Worm (Caenorhabditis elegans) whole organism, L4 larva: Measurements from ENCODE around the gene srj-24.
A peak's percentile ranks its signal among the peaks of the same experiment; 100 is the strongest.

Experiments
- F37D6.2 ChIP-seq: sonication (generic microtip); optimal IDR thresholded peaks from 2 replicates; lab custom pipeline; 2016; ENCODE audit warnings: mild to moderate bottlenecking, missing genetic modification characterization, missing compliant biosample characterization
- F49E8.2 ChIP-seq: sonication (generic microtip); optimal IDR thresholded peaks from 2 replicates; lab custom pipeline; 2016; ENCODE audit warnings: missing compliant biosample characterization, mild to moderate bottlenecking, missing genetic modification characterization, borderline replicate concordance
- T20F7.1 ChIP-seq: fragments of 200-800 bp; sonication (Bioruptor generic); optimal IDR thresholded peaks from 2 replicates; lab custom pipeline; 2018; ENCODE audit warnings: mild to moderate bottlenecking, missing genetic modification characterization, missing compliant biosample characterization
- T26A8.4 ChIP-seq: fragments of 200-800 bp; sonication (Bioruptor generic); IDR thresholded peaks from 2 replicates; pipeline ENCODE4 v1.3.6; 2022; ENCODE audit warnings: missing genetic modification characterization, missing compliant biosample characterization
- ZK546.5 ChIP-seq, 2 experiments: sonication (generic microtip); optimal IDR thresholded peaks; 2 replicates each; lab custom pipeline; 2017; ENCODE audit warnings: missing biosample characterization in 2 of 2, missing genetic modification characterization in 2 of 2
- ama-1 ChIP-seq: fragments of 150-350 bp; optimal IDR thresholded peaks from 2 replicates; lab custom pipeline; 2014; ENCODE audit warnings: inconsistent platforms, mixed read lengths
- arid-1 ChIP-seq: fragments of 200-800 bp; sonication (Bioruptor generic); conservative IDR thresholded peaks from 2 replicates; pipeline ENCODE4 v1.3.6; 2022; ENCODE audit warnings: missing genetic modification reagents, missing genetic modification characterization, missing compliant biosample characterization
- ceh-20 ChIP-seq: fragments of 200-800 bp; sonication (Bioruptor generic); IDR thresholded peaks from 2 replicates; pipeline ENCODE4 v1.3.6; 2022; ENCODE audit warnings: missing genetic modification reagents, missing genetic modification characterization, missing compliant biosample characterization
- ceh-62 ChIP-seq: sonication (generic microtip); optimal IDR thresholded peaks from 2 replicates; lab custom pipeline; 2017; ENCODE audit warnings: missing biosample characterization, missing genetic modification characterization
- ces-1 ChIP-seq: fragments of 150-350 bp; sonication (generic microtip); optimal IDR thresholded peaks from 4 replicates; lab custom pipeline; 2014; ENCODE audit warnings: missing biosample characterization, missing genetic modification reagents, missing genetic modification characterization
- cey-2 ChIP-seq: sonication (generic microtip); optimal IDR thresholded peaks from 3 replicates; lab custom pipeline; 2017; ENCODE audit warnings: missing genetic modification characterization, mild to moderate bottlenecking, missing compliant biosample characterization, antibody characterized with exemption, borderline replicate concordance; ENCODE audit not compliant: insufficient read depth
- ctbp-1 ChIP-seq: fragments of 200-800 bp; sonication (Bioruptor generic); IDR thresholded peaks from 2 replicates; pipeline ENCODE4 v1.3.6; 2022; ENCODE audit warnings: missing genetic modification reagents, missing genetic modification characterization, missing compliant biosample characterization
- daf-16 ChIP-seq, 3 experiments: sonication (generic microtip); optimal IDR thresholded peaks; 2 replicates each; lab custom pipeline; 2016 to 2017; ENCODE audit warnings: missing genetic modification characterization in 3 of 3, missing genetic modification reagents in 3 of 3, mild to moderate bottlenecking in 2 of 3, missing compliant biosample characterization in 2 of 3, missing biosample characterization in 1 of 3, moderate library complexity in 1 of 3
- daf-19 ChIP-seq: fragments of 200-800 bp; sonication (Bioruptor generic); conservative IDR thresholded peaks from 2 replicates; pipeline ENCODE4 v1.3.6; 2022; ENCODE audit warnings: missing genetic modification characterization, missing compliant biosample characterization
- daf-8 ChIP-seq: fragments of 200-800 bp; sonication (Bioruptor generic); IDR thresholded peaks from 2 replicates; pipeline ENCODE4 v1.3.6; 2022; ENCODE audit warnings: missing genetic modification characterization, missing compliant biosample characterization
- dpl-1 ChIP-seq: fragments of 150-350 bp; optimal IDR thresholded peaks from 2 replicates; lab custom pipeline; 2014; ENCODE audit warnings: missing biosample characterization, missing genetic modification reagents, missing genetic modification characterization
- dve-1 ChIP-seq: sonication (generic microtip); optimal IDR thresholded peaks from 2 replicates; lab custom pipeline; 2017; ENCODE audit warnings: antibody characterized with exemption, mild to moderate bottlenecking, missing genetic modification characterization, missing compliant biosample characterization; ENCODE audit not compliant: insufficient read depth
- egl-27 ChIP-seq: sonication (generic microtip); optimal IDR thresholded peaks from 3 replicates; lab custom pipeline; 2017; ENCODE audit warnings: missing biosample characterization, missing genetic modification reagents, missing genetic modification characterization
- fos-1 ChIP-seq: fragments of 150-350 bp; optimal IDR thresholded peaks from 2 replicates; lab custom pipeline; 2014; ENCODE audit warnings: missing biosample characterization, missing genetic modification characterization
- hlh-11 ChIP-seq: fragments of 200-800 bp; sonication (Bioruptor generic); optimal IDR thresholded peaks from 2 replicates; lab custom pipeline; 2018; ENCODE audit warnings: mild to moderate bottlenecking, missing genetic modification characterization, missing compliant biosample characterization
- hmg-1.1 ChIP-seq: fragments of 200-800 bp; sonication (Bioruptor generic); IDR thresholded peaks from 2 replicates; pipeline ENCODE4 v1.3.6; 2022; ENCODE audit warnings: missing genetic modification reagents, missing genetic modification characterization, missing compliant biosample characterization
- jun-1 ChIP-seq: fragments of 150-350 bp; optimal IDR thresholded peaks from 2 replicates; lab custom pipeline; 2014; ENCODE audit warnings: missing biosample characterization, missing genetic modification reagents, missing genetic modification characterization
- lim-7 ChIP-seq: fragments of 200-800 bp; sonication (Bioruptor generic); IDR thresholded peaks from 2 replicates; pipeline ENCODE4 v1.3.6; 2022; ENCODE audit warnings: missing genetic modification characterization, missing compliant biosample characterization
- lin-1 ChIP-seq: fragments of 200-800 bp; sonication (Bioruptor generic); IDR thresholded peaks from 2 replicates; pipeline ENCODE4 v1.3.6; 2022; ENCODE audit warnings: missing genetic modification reagents, missing genetic modification characterization, missing compliant biosample characterization
- lin-13 ChIP-seq: fragments of 150-350 bp; optimal IDR thresholded peaks from 2 replicates; lab custom pipeline; 2014; ENCODE audit warnings: missing biosample characterization, missing genetic modification reagents, missing genetic modification characterization
- lin-15B ChIP-seq: fragments of 150-350 bp; sonication (generic microtip); optimal IDR thresholded peaks from 3 replicates; lab custom pipeline; 2014; ENCODE audit warnings: missing biosample characterization, missing genetic modification characterization
- lin-29 ChIP-seq: fragments of 200-800 bp; sonication (Bioruptor generic); IDR thresholded peaks from 2 replicates; pipeline ENCODE4 v1.3.6; 2022; ENCODE audit warnings: missing genetic modification reagents, missing genetic modification characterization, missing compliant biosample characterization
- lin-39 ChIP-seq: fragments of 150-350 bp; optimal IDR thresholded peaks from 2 replicates; lab custom pipeline; 2014; ENCODE audit warnings: missing biosample characterization, missing genetic modification reagents, missing genetic modification characterization
- lsy-2 ChIP-seq, 2 experiments: fragments of 150-350 bp in 1 of 2; sonication (generic microtip) in 1 of 2; optimal IDR thresholded peaks; 2 replicates each; lab custom pipeline; 2014 to 2017; ENCODE audit warnings: missing biosample characterization in 2 of 2, missing genetic modification characterization in 2 of 2
- mdt-29 ChIP-seq: fragments of 200-800 bp; sonication (Bioruptor generic); IDR thresholded peaks from 2 replicates; pipeline ENCODE4 v1.3.6; 2022; ENCODE audit warnings: missing genetic modification reagents, missing genetic modification characterization, missing compliant biosample characterization
- mxl-2 ChIP-seq: fragments of 200-800 bp; sonication (Bioruptor generic); conservative IDR thresholded peaks from 2 replicates; pipeline ENCODE4 v1.3.6; 2022; ENCODE audit warnings: missing genetic modification reagents, missing genetic modification characterization, missing compliant biosample characterization
- nhr-102 ChIP-seq: sonication (generic microtip); optimal IDR thresholded peaks from 2 replicates; lab custom pipeline; 2016; ENCODE audit warnings: mild to moderate bottlenecking, missing genetic modification characterization, moderate library complexity, missing compliant biosample characterization
- nhr-11 ChIP-seq: fragments of 150-350 bp; optimal IDR thresholded peaks from 2 replicates; lab custom pipeline; 2014; ENCODE audit warnings: missing biosample characterization, missing genetic modification characterization
- nhr-25 ChIP-seq: sonication (generic microtip); optimal IDR thresholded peaks from 2 replicates; lab custom pipeline; 2017; ENCODE audit warnings: missing genetic modification characterization, mild to moderate bottlenecking, missing compliant biosample characterization, antibody characterized with exemption, moderate library complexity, borderline replicate concordance; ENCODE audit not compliant: insufficient read depth
- nhr-28 ChIP-seq: fragments of 150-350 bp; optimal IDR thresholded peaks from 2 replicates; lab custom pipeline; 2014; ENCODE audit warnings: missing biosample characterization, missing genetic modification characterization
- nhr-41 ChIP-seq: fragments of 200-800 bp; sonication (Bioruptor generic); IDR thresholded peaks from 2 replicates; pipeline ENCODE4 v1.3.6; 2022; ENCODE audit warnings: missing genetic modification reagents, missing genetic modification characterization, missing compliant biosample characterization
- nhr-42 ChIP-seq: fragments of 200-800 bp; sonication (Bioruptor generic); IDR thresholded peaks from 2 replicates; pipeline ENCODE4 v1.3.6; 2022; ENCODE audit warnings: missing genetic modification characterization, missing compliant biosample characterization
- nhr-6 ChIP-seq: fragments of 150-350 bp; optimal IDR thresholded peaks from 2 replicates; lab custom pipeline; 2014; ENCODE audit warnings: missing biosample characterization, missing genetic modification characterization
- pha-4 ChIP-seq, 2 experiments: fragments of 150-350 bp in 1 of 2; fragments of 200-800 bp in 1 of 2; sonication (Bioruptor generic) in 1 of 2; IDR thresholded peaks in 1 of 2; optimal IDR thresholded peaks in 1 of 2; 2 replicates each; pipeline versions ENCODE4 v1.3.6 to Lab custom; 2014 to 2022; ENCODE audit warnings: missing genetic modification characterization in 2 of 2, missing genetic modification reagents in 2 of 2, missing biosample characterization in 1 of 2, missing compliant biosample characterization in 1 of 2
- rbr-2 ChIP-seq: sonication (generic microtip); optimal IDR thresholded peaks from 2 replicates; lab custom pipeline; 2016; ENCODE audit warnings: missing genotype, missing genetic modification characterization, missing compliant biosample characterization
- saeg-2 ChIP-seq: fragments of 200-800 bp; sonication (Bioruptor generic); IDR thresholded peaks from 2 replicates; pipeline ENCODE4 v1.3.6; 2022; ENCODE audit warnings: missing genetic modification reagents, missing genetic modification characterization, missing compliant biosample characterization
- set-16 ChIP-seq: fragments of 200-800 bp; sonication (Bioruptor generic); IDR thresholded peaks from 2 replicates; pipeline ENCODE4 v1.3.6; 2022; ENCODE audit warnings: missing genetic modification reagents, missing genetic modification characterization, missing compliant biosample characterization
- unc-130 ChIP-seq: sonication (generic microtip); optimal IDR thresholded peaks from 2 replicates; lab custom pipeline; 2016; ENCODE audit warnings: missing genetic modification reagents, missing genetic modification characterization, missing compliant biosample characterization
- unc-62 ChIP-seq, 3 experiments: fragments of 150-350 bp in 1 of 3; sonication (generic microtip); optimal IDR thresholded peaks in 2 of 3; peaks in 1 of 3; 1 replicate in 1 of 3; 2 replicates in 2 of 3; lab custom pipeline; 2014 to 2017; ENCODE audit warnings: missing biosample characterization in 3 of 3, missing genetic modification characterization in 3 of 3, missing genetic modification reagents in 3 of 3, missing genotype in 1 of 3
- zfp-3 ChIP-seq: fragments of 200-800 bp; sonication (Bioruptor generic); conservative IDR thresholded peaks from 2 replicates; pipeline ENCODE4 v1.3.6; 2022; ENCODE audit warnings: missing genetic modification reagents, missing genetic modification characterization, missing compliant biosample characterization
- zip-2 ChIP-seq: fragments of 150-350 bp; optimal IDR thresholded peaks from 2 replicates; lab custom pipeline; 2014; ENCODE audit warnings: missing biosample characterization, missing genetic modification characterization

Gene srj-24

ce11 chrV:777285-777684, 38.6 kb upstream of the srj-24 start, which contains the start of gene R09E12.9 (continued):
- TF ChIP-seq lin-15B (tag; lab: Kevin White, UChicago) = no peak
- TF ChIP-seq T20F7.1 (GFP tag; lab: Kevin White, UChicago) = no peak
- no peak for TF ChIP-seq egl-27 (tag; lab: Kevin White, UChicago)
- peak; percentile 100 for TF ChIP-seq nhr-28 (tag; lab: Kevin White, UChicago)
- TF ChIP-seq lim-7 (GFP tag; lab: Robert Waterston, UW) = no peak
- TF ChIP-seq nhr-42 (GFP tag; lab: Robert Waterston, UW) = peak; percentile 95
- TF ChIP-seq lsy-2 (tag; optimal IDR thresholded peaks at IDR 0.05; lab: Kevin White, UChicago) = no peak
- no peak for TF ChIP-seq ama-1 (lab: Kevin White, UChicago)
- TF ChIP-seq dve-1 = no peak
- TF ChIP-seq ceh-62 (tag; lab: Kevin White, UChicago) = no peak
- TF ChIP-seq zfp-3 (GFP tag; lab: Robert Waterston, UW) = no peak
- TF ChIP-seq jun-1 (tag; lab: Kevin White, UChicago) = no peak
- no peak for TF ChIP-seq ctbp-1 (GFP tag; lab: Robert Waterston, UW)
- peak; percentile 3 for TF ChIP-seq dpl-1 (GFP tag; lab: Kevin White, UChicago)

ce11 chrV:774875-775359, 36.2 kb upstream of the srj-24 start, which contains the start of gene srbc-58:
Gene srbc-58 (plus strand): TSS chrV:774995.
- TF ChIP-seq nhr-102 (tag; lab: Kevin White, UChicago) (no peak), nhr-11 (tag; lab: Kevin White, UChicago) (no peak), ZK546.5 (tag; optimal IDR thresholded peaks at IDR 0.05; lab: Kevin White, UChicago) (no peak), lim-7 (GFP tag; lab: Robert Waterston, UW) (no peak), hlh-11 (tag; lab: Kevin White, UChicago) (no peak), mdt-29 (GFP tag; lab: Robert Waterston, UW) (no peak), daf-8 (no peak), lin-1 (GFP tag; lab: Robert Waterston, UW) (no peak), ces-1 (no peak), zip-2 (tag; lab: Kevin White, UChicago) (no peak), egl-27 (tag; lab: Kevin White, UChicago) (no peak), unc-62 (GFP tag; optimal IDR thresholded peaks at IDR 0.05 in 1 of 2; lab: Kevin White, UChicago) (no peak), unc-62 (tag; optimal IDR thresholded peaks at IDR 0.05; lab: Kevin White, UChicago) (no peak), mxl-2 (GFP tag; lab: Robert Waterston, UW) (no peak), set-16 (no peak), nhr-25 (tag; lab: Kevin White, UChicago) (no peak), unc-130 (GFP tag; lab: Kevin White, UChicago) (peak; percentile 6), nhr-42 (GFP tag; lab: Robert Waterston, UW) (0 out of 2 replicates have a peak, but pooled peaks have one; percentile 38), lin-29 (no peak), fos-1 (tag; lab: Kevin White, UChicago) (no peak), daf-19 (GFP tag; lab: Robert Waterston, UW) (no peak), hmg-1.1 (GFP tag; lab: Robert Waterston, UW) (no peak), rbr-2 (peak; percentile 21), jun-1 (tag; lab: Kevin White, UChicago) (no peak), saeg-2 (no peak), T26A8.4 (GFP tag; lab: Robert Waterston, UW) (0 out of 2 replicates have a peak, but pooled peaks have one; percentile 63), F37D6.2 (no peak), arid-1 (GFP tag; lab: Robert Waterston, UW) (peak; percentile 70), nhr-41 (GFP tag; lab: Robert Waterston, UW) (no peak), lin-13 (GFP tag; lab: Kevin White, UChicago) (no peak), lsy-2 (tag; optimal IDR thresholded peaks at IDR 0.05; lab: Kevin White, UChicago) (peak in 1 of 2 experiments; percentile 52), ama-1 (lab: Kevin White, UChicago) (peak; percentile 69), pha-4 (GFP tag; IDR thresholded peaks at IDR 0.05; lab: Robert Waterston, UW) (peak; percentile 11; the same call in 1 of the 2 replicates), pha-4 (tag; optimal IDR thresholded peaks at IDR 0.05; lab: Kevin White, UChicago) (no peak), F49E8.2 (tag; lab: Kevin White, UChicago) (peak; percentile 86), lin-39 (no peak), daf-16 (GFP tag; optimal IDR thresholded peaks at IDR 0.05; lab: Kevin White, UChicago) (no peak), daf-16 (tag; optimal IDR thresholded peaks at IDR 0.05; lab: Kevin White, UChicago) (peak; percentile 14), ceh-20 (GFP tag; lab: Robert Waterston, UW) (no peak), cey-2 (tag; lab: Kevin White, UChicago) (no peak), nhr-6 (tag; lab: Kevin White, UChicago) (no peak)
